Worm (Caenorhabditis elegans) whole organism, late embryonic: Measurements from ENCODE around the gene Y57G11C.38.

Experiments
- C38D4.7 ChIP-seq: fragments of 200-800 bp; sonication (Bioruptor generic); optimal IDR thresholded peaks from 2 replicates; lab custom pipeline; 2018; ENCODE audit warnings: mild to moderate bottlenecking, missing genetic modification characterization, moderate library complexity, missing compliant biosample characterization
- F13H6.1 ChIP-seq: sonication (generic microtip); optimal IDR thresholded peaks from 2 replicates; lab custom pipeline; 2016; ENCODE audit warnings: missing genetic modification characterization, missing compliant biosample characterization
- K09A11.1 ChIP-seq: sonication (generic microtip); optimal IDR thresholded peaks from 2 replicates; lab custom pipeline; 2017; ENCODE audit warnings: antibody characterized with exemption, mild to moderate bottlenecking, missing genetic modification characterization, missing compliant biosample characterization; ENCODE audit not compliant: insufficient read depth
- T23F11.4 ChIP-seq: fragments of 200-800 bp; sonication (Bioruptor generic); optimal IDR thresholded peaks from 2 replicates; lab custom pipeline; 2018; ENCODE audit warnings: mild to moderate bottlenecking, missing genetic modification characterization, missing compliant biosample characterization
- ahr-1 ChIP-seq: sonication (generic microtip); optimal IDR thresholded peaks from 2 replicates; lab custom pipeline; 2016; ENCODE audit warnings: missing genetic modification characterization, missing compliant biosample characterization
- ama-1 ChIP-seq: fragments of 150-350 bp; optimal IDR thresholded peaks from 2 replicates; lab custom pipeline; 2014
- ceh-14 ChIP-seq: sonication (generic microtip); optimal IDR thresholded peaks from 2 replicates; lab custom pipeline; 2016; ENCODE audit warnings: missing genotype, missing genetic modification characterization, missing compliant biosample characterization
- ceh-19 ChIP-seq: fragments of 200-800 bp; sonication (Bioruptor generic); optimal IDR thresholded peaks from 2 replicates; lab custom pipeline; 2018; ENCODE audit warnings: mild to moderate bottlenecking, missing genetic modification characterization, missing compliant biosample characterization
- ceh-22 ChIP-seq: sonication (generic microtip); optimal IDR thresholded peaks from 2 replicates; lab custom pipeline; 2017; ENCODE audit warnings: missing biosample characterization, missing genetic modification characterization
- ceh-24 ChIP-seq: sonication (generic microtip); optimal IDR thresholded peaks from 2 replicates; lab custom pipeline; 2016; ENCODE audit warnings: mild to moderate bottlenecking, missing genetic modification characterization, missing compliant biosample characterization
- ceh-30 ChIP-seq: fragments of 150-350 bp; optimal IDR thresholded peaks from 2 replicates; lab custom pipeline; 2014; ENCODE audit warnings: missing biosample characterization, missing genetic modification characterization
- ceh-31 ChIP-seq: sonication (generic microtip); optimal IDR thresholded peaks from 2 replicates; lab custom pipeline; 2016; ENCODE audit warnings: missing genetic modification characterization, missing compliant biosample characterization
- ceh-34 ChIP-seq: sonication (generic microtip); optimal IDR thresholded peaks from 2 replicates; lab custom pipeline; 2016; ENCODE audit warnings: mild to moderate bottlenecking, missing genetic modification characterization, missing compliant biosample characterization
- ceh-45 ChIP-seq: fragments of 200-800 bp; sonication (Bioruptor generic); IDR thresholded peaks from 2 replicates; pipeline ENCODE4 v1.3.6; 2022; ENCODE audit warnings: missing genetic modification reagents, missing genetic modification characterization, missing compliant biosample characterization
- ceh-48 ChIP-seq: sonication (generic microtip); optimal IDR thresholded peaks from 2 replicates; lab custom pipeline; 2016; ENCODE audit warnings: missing genetic modification characterization, inconsistent platforms, missing compliant biosample characterization
- ceh-9 ChIP-seq: sonication (generic microtip); optimal IDR thresholded peaks from 2 replicates; lab custom pipeline; 2016; ENCODE audit warnings: mild to moderate bottlenecking, missing genetic modification characterization, inconsistent platforms, missing compliant biosample characterization
- dmd-4 ChIP-seq: sonication (generic microtip); optimal IDR thresholded peaks from 2 replicates; lab custom pipeline; 2016; ENCODE audit warnings: borderline replicate concordance, missing genetic modification characterization, missing compliant biosample characterization
- elt-2 ChIP-seq: sonication (generic microtip); optimal IDR thresholded peaks from 2 replicates; lab custom pipeline; 2016; ENCODE audit warnings: missing genetic modification reagents, missing genetic modification characterization, missing compliant biosample characterization
- elt-4 ChIP-seq: sonication (generic microtip); optimal IDR thresholded peaks from 2 replicates; lab custom pipeline; 2016; ENCODE audit warnings: missing genetic modification characterization, missing compliant biosample characterization
- ets-4 ChIP-seq: sonication (generic microtip); optimal IDR thresholded peaks from 2 replicates; lab custom pipeline; 2016; ENCODE audit warnings: missing genetic modification characterization, missing compliant biosample characterization
- eyg-1 ChIP-seq: sonication (generic microtip); optimal IDR thresholded peaks from 2 replicates; lab custom pipeline; 2016; ENCODE audit warnings: missing genotype, missing genetic modification characterization, missing compliant biosample characterization
- fax-1 ChIP-seq: sonication (generic microtip); optimal IDR thresholded peaks from 2 replicates; lab custom pipeline; 2016; ENCODE audit warnings: missing genotype, missing genetic modification characterization, missing compliant biosample characterization
- fkh-6 ChIP-seq: sonication (generic microtip); optimal IDR thresholded peaks from 2 replicates; lab custom pipeline; 2016; ENCODE audit warnings: missing genetic modification characterization, missing compliant biosample characterization
- hlh-13 ChIP-seq: fragments of 200-800 bp; sonication (Bioruptor generic); optimal IDR thresholded peaks from 2 replicates; lab custom pipeline; 2018; ENCODE audit warnings: mild to moderate bottlenecking, missing genetic modification characterization, missing compliant biosample characterization
- hlh-15 ChIP-seq: sonication (generic microtip); optimal IDR thresholded peaks from 2 replicates; lab custom pipeline; 2016; ENCODE audit warnings: missing genetic modification characterization, missing compliant biosample characterization
- hlh-30 ChIP-seq: sonication (generic microtip); optimal IDR thresholded peaks from 2 replicates; lab custom pipeline; 2017; ENCODE audit warnings: antibody characterized with exemption, missing genetic modification characterization, missing compliant biosample characterization; ENCODE audit not compliant: insufficient read depth
- hlh-8 ChIP-seq: sonication (generic microtip); optimal IDR thresholded peaks from 2 replicates; lab custom pipeline; 2016; ENCODE audit warnings: missing genotype, missing genetic modification characterization, missing compliant biosample characterization
- lim-6 ChIP-seq: sonication (generic microtip); optimal IDR thresholded peaks from 2 replicates; lab custom pipeline; 2016; ENCODE audit warnings: missing genetic modification characterization, missing compliant biosample characterization
- mec-3 ChIP-seq: sonication (generic microtip); optimal IDR thresholded peaks from 2 replicates; lab custom pipeline; 2016; ENCODE audit warnings: borderline replicate concordance, missing genetic modification characterization, missing compliant biosample characterization
- npax-4 ChIP-seq: sonication (generic microtip); optimal IDR thresholded peaks from 2 replicates; lab custom pipeline; 2016; ENCODE audit warnings: missing genetic modification characterization, missing compliant biosample characterization
- pax-1 ChIP-seq: fragments of 150-350 bp; optimal IDR thresholded peaks from 2 replicates; lab custom pipeline; 2014; ENCODE audit warnings: missing biosample characterization, missing genetic modification characterization
- ref-2 ChIP-seq: sonication (generic microtip); optimal IDR thresholded peaks from 2 replicates; lab custom pipeline; 2016; ENCODE audit warnings: missing genetic modification characterization, missing compliant biosample characterization
- sox-2 ChIP-seq: fragments of 200-800 bp; sonication (Bioruptor generic); IDR thresholded peaks from 2 replicates; pipeline ENCODE4 v1.3.6; 2022; ENCODE audit warnings: missing genetic modification reagents, missing genetic modification characterization, missing compliant biosample characterization
- syd-9 ChIP-seq: sonication (generic microtip); optimal IDR thresholded peaks from 2 replicates; lab custom pipeline; 2016; ENCODE audit warnings: mild to moderate bottlenecking, missing genetic modification characterization, moderate library complexity, missing compliant biosample characterization
- tbx-2 ChIP-seq: sonication (generic microtip); optimal IDR thresholded peaks from 2 replicates; lab custom pipeline; 2016; ENCODE audit warnings: missing genetic modification characterization, missing compliant biosample characterization
- tbx-7 ChIP-seq: sonication (generic microtip); optimal IDR thresholded peaks from 2 replicates; lab custom pipeline; 2016; ENCODE audit warnings: missing genotype, missing genetic modification characterization, missing compliant biosample characterization
- unc-42 ChIP-seq: sonication (generic microtip); optimal IDR thresholded peaks from 2 replicates; lab custom pipeline; 2016; ENCODE audit warnings: missing genotype, missing genetic modification characterization, missing compliant biosample characterization
- unc-55 ChIP-seq: sonication (generic microtip); optimal IDR thresholded peaks from 2 replicates; lab custom pipeline; 2017; ENCODE audit warnings: missing biosample characterization, missing genetic modification reagents, missing genetic modification characterization

The Y57G11C.38 gene

DNA sequence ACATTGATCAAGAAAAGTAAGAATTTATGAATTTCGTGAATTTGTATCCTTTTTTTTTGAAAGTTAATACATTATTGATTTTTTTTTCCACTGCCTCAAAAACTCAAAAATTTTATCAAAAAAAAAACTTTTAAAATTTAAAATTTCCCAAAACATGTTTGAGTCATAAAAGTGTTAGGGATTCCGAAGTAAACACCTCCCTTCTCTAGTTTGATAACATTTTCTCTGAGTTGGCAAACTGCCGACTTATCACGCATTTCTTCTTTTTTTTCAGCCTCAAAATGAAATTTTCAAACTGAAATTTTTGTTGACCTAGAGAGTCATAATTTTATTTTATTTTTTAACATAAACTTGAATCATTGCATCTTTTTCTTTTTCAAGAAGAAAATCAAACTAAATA, 28.7 kb downstream of the Y57G11C.38 start:
- TF ChIP-seq pax-1 (tag; lab: Kevin White, UChicago), result no peak
- no peak for TF ChIP-seq syd-9 (tag; lab: Kevin White, UChicago)
- no peak for TF ChIP-seq sox-2
- no peak for TF ChIP-seq unc-42 (tag; lab: Kevin White, UChicago)
- no peak for TF ChIP-seq ceh-19 (GFP tag; lab: Kevin White, UChicago)
- no peak for TF ChIP-seq ceh-9 (tag; lab: Kevin White, UChicago)
- no peak for TF ChIP-seq fax-1 (tag; lab: Kevin White, UChicago)
- no peak for TF ChIP-seq ceh-24 (tag; lab: Kevin White, UChicago)
- TF ChIP-seq ama-1 (lab: Kevin White, UChicago), result no peak
- no peak for TF ChIP-seq hlh-30
- TF ChIP-seq elt-2 (tag; lab: Kevin White, UChicago), result no peak
- no peak for TF ChIP-seq fkh-6 (tag; lab: Kevin White, UChicago)
- no peak for TF ChIP-seq ceh-34
- no peak for TF ChIP-seq ceh-45 (GFP tag; lab: Robert Waterston, UW)
- TF ChIP-seq hlh-8, result no peak
- TF ChIP-seq ceh-30, result no peak
- no peak for TF ChIP-seq ets-4 (tag; lab: Kevin White, UChicago)
- no peak for TF ChIP-seq lim-6
- no peak for TF ChIP-seq C38D4.7 (GFP tag; lab: Kevin White, UChicago)

ce11 chrIV:14891996-14892395, 29.7 kb downstream of the Y57G11C.38 start:
- TF ChIP-seq pax-1 (tag; lab: Kevin White, UChicago) (no peak), T23F11.4 (GFP tag; lab: Kevin White, UChicago) (no peak), ceh-31 (tag; lab: Kevin White, UChicago) (no peak), hlh-15 (no peak), ceh-14 (tag; lab: Kevin White, UChicago) (no peak), F13H6.1 (tag; lab: Kevin White, UChicago) (no peak), unc-55 (GFP tag; lab: Kevin White, UChicago) (no peak), tbx-2 (no peak), ahr-1 (tag; lab: Kevin White, UChicago) (no peak)

- TF ChIP-seq ceh-48 (tag; lab: Kevin White, UChicago) (no peak), hlh-13 (GFP tag; lab: Kevin White, UChicago) (no peak), tbx-7 (tag; lab: Kevin White, UChicago) (no peak), syd-9 (tag; lab: Kevin White, UChicago) (no peak), npax-4 (tag; lab: Kevin White, UChicago) (no peak), elt-4 (tag; lab: Kevin White, UChicago) (no peak), ref-2 (tag; lab: Kevin White, UChicago) (no peak)
Observed at ce11 chrIV:14894339-14894738, 32.1 kb downstream of the Y57G11C.38 start.

DNA sequence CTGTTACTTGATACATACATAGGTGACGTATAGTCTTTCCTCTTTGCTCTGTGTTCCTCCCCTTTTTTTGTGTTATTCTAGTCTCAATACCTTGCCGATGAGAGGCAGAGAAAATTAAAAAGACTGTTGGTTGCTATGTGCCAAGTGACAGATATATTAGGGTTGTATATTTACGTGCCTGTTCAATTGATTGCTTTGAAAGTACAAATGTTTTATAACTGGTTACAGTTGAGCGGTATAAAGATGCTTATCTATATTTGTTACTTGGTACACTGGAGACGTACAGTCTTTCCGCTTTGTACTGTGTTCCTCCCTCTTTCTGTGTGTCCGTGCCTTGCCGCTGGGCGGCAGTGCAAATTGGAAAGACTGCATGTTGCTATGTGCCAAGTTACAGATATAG, 40.9 kb downstream of the Y57G11C.38 start:
- TF ChIP-seq ceh-22 (tag; lab: Kevin White, UChicago), result no peak
- TF ChIP-seq eyg-1 (tag; lab: Kevin White, UChicago), result no peak
- TF ChIP-seq tbx-2, result no peak
- TF ChIP-seq mec-3 (tag; lab: Kevin White, UChicago), result no peak
- TF ChIP-seq hlh-15, result no peak
- no peak for TF ChIP-seq ama-1 (lab: Kevin White, UChicago)
- TF ChIP-seq dmd-4 (tag; lab: Kevin White, UChicago), result no peak
- TF ChIP-seq K09A11.1 (tag; lab: Kevin White, UChicago), result no peak
- no peak for TF ChIP-seq hlh-8
- TF ChIP-seq, all 69 proteins: peak for 0
